Fruit fly (Drosophila melanogaster): ENCODE data around the gene Polr1H.

Gene Polr1H

DNA sequence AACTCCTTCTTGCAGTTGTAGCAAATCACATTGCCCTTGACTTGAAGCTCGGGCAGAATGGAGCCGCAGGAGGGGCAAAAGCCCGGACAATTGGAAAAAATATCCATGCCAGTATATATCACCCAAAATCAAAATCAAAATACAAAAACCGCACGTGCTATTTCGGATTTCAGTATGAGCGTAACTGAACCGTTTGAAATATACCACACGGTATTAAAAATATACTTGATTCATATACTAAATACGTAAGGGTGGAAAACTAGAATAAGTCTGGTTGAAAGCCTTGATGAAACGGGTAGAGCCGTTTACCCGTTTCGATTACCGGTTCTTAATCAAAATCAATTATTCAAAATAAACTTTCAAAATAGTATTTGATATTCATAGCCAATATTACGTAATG is at the start of gene Polr1H:
Gene Polr1H, minus strand, starts transcription at position 188 of the 400 bp plus-strand sequence.
- TF ChIP-seq CG8478 (optimal IDR thresholded peaks at IDR 0.05) = no peak
- no peak for TF ChIP-seq Dll (optimal IDR thresholded peaks at IDR 0.05)
- no peak for TF ChIP-seq psq (optimal IDR thresholded peaks at IDR 0.05)
- no peak for TF ChIP-seq usp (GFP tag; optimal IDR thresholded peaks at IDR 0.05)

DNA sequence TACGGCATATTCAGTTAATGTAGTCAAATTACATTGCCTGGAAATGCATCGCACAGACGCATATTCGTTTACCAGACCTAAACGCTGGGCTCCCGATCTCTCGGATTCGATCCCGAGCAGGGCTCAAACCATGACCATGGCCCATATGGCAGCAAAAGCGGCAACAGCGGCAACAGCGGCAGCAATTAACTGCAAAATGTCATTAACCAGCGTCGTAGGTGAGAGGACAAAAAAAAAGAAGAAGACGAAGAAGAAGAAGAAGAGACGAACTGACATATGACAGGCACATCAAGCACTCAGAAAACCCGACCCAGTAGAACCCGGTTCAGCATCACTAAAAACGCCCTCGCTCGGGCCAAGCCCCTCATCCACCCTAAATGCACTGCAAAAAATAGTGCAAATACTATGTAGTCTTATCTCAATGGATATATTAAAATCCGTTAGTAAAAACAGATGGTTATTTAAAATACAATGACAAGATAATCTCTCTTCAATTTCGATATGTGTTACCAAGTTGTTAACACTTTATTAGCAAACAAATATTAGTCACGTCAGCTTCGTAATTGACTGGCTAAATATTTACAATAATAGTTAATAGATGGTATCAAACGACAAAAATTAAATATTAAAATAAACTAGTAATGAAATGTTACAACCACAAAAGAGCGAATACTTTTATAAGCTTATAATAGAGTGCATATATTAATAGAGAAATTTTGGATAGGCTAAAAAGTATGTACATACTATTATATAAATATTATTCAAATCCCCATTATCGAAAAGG is 48.3 kb upstream of the Polr1H start:
- no peak for TF ChIP-seq psq (optimal IDR thresholded peaks at IDR 0.05)
- TF ChIP-seq EcR (GFP tag; optimal IDR thresholded peaks at IDR 0.05) = no peak
- no peak for TF ChIP-seq CG8478 (optimal IDR thresholded peaks at IDR 0.05)
- no peak for TF ChIP-seq Dll (optimal IDR thresholded peaks at IDR 0.05)
- TF ChIP-seq pan (optimal IDR thresholded peaks at IDR 0.05) = no peak
- TF ChIP-seq usp (GFP tag; optimal IDR thresholded peaks at IDR 0.05) = no peak

DNA sequence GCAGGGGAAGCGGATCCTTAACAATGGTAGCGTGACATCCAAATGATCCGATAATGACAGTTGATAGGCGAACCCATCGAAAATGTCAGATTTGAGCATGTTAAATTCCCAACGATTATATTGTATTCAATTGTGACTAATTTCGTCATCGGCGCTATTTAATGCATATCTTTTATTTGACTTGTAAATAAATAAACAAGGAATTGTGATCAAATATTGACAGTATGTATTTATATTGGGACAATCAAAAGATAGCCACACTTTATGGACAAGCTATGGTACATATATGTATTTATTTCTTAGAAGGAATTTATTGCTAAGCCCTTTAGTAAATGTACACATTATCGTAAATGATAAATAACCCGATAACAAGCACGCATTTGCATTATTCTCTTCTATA is 47.5 kb upstream of the Polr1H start:
- TF ChIP-seq pan (optimal IDR thresholded peaks at IDR 0.05) = no peak

DNA sequence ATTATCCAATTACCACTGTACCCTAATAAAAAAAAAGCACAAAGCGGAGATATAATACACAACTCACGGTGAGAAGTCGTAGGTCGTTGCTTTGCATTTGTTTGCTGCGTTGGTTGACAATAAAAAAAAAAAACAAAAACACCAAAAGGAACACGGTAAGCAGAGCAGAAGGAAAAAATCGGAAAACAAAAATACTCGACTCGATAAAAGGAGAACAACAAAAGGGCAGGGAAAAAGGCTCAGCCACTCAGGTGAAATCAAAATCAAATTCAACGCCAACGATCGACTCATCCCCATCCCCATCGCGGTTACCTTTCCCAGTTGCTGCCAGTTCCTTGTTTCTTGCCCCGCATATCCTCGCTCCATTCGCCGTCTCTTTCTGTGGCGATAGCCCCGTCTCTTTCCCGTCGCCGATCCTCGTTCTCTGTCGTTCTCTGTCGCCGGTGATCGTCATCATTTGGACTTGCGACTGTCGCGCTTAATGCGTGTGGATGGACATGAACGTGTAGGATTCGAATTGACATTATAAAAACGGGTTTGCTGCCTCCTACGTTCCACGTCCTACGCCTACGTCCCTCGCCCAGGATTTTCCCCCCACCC is 46.9 kb upstream of the Polr1H start:
- TF ChIP-seq psq (optimal IDR thresholded peaks at IDR 0.05) = no peak
- no peak for TF ChIP-seq CG8478 (optimal IDR thresholded peaks at IDR 0.05)
- no peak for TF ChIP-seq usp (GFP tag; optimal IDR thresholded peaks at IDR 0.05)
- TF ChIP-seq EcR (GFP tag; optimal IDR thresholded peaks at IDR 0.05) = no peak
- TF ChIP-seq pan (optimal IDR thresholded peaks at IDR 0.05) = no peak
- no peak for TF ChIP-seq Dll (optimal IDR thresholded peaks at IDR 0.05)

DNA sequence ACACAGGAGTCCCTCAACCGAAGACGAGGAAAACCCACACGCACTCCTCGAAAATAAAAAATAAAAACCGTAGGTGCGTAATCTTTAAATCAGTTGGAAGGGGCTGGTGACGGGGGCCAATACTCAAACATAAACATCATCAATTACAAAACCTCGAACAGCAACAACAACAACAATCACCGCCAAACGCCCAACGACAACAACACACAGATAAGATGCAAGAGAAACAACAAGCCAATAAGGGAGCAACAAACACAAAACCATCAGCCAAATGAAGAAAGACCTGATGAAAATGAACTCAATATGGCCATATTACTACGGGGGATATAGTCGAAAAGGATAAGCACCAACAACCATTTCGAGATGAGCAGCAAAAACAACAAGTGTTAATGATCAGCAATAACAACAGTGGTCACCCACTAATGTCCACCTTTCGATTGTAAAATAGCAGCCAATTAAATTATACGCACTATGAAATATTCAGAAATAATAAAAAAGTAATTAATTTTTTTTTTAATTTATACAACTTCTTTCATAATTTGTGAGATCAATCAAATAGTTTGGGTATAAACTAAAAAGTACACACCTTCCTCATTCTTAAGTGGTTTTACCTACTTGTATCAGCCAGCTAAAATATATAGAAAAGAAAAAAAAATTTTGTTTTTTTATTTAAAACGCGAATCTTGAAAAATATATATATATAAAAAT is 46.2 kb upstream of the Polr1H start:
- TF ChIP-seq Dll (optimal IDR thresholded peaks at IDR 0.05) (no peak), EcR (GFP tag; optimal IDR thresholded peaks at IDR 0.05) (no peak), pan (optimal IDR thresholded peaks at IDR 0.05) (no peak), usp (GFP tag; optimal IDR thresholded peaks at IDR 0.05) (no peak), psq (optimal IDR thresholded peaks at IDR 0.05) (no peak), CG8478 (optimal IDR thresholded peaks at IDR 0.05) (no peak)

DNA sequence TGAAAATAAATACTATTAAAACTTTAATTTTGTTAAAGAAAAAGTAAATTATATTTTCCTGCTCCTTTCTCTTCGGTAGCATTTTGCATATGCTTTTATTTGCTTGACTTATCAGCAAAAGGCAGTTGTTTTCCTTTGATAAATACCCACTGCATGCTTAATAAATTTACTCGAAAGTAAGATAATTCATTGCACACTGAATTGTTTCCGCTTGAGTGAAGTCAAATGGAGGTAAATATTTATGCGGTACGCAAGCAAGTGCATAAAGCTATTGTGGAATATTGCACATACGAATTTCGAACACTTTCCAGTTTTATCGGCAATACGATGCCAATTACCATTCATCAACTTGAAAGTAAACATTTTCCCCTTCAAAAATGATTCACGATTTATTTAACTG is 45.4 kb upstream of the Polr1H start:
- TF ChIP-seq psq (optimal IDR thresholded peaks at IDR 0.05) = no peak
- no peak for TF ChIP-seq CG8478 (optimal IDR thresholded peaks at IDR 0.05)
- no peak for TF ChIP-seq EcR (GFP tag; optimal IDR thresholded peaks at IDR 0.05)
- TF ChIP-seq usp (GFP tag; optimal IDR thresholded peaks at IDR 0.05) = no peak
- no peak for TF ChIP-seq pan (optimal IDR thresholded peaks at IDR 0.05)
- no peak for TF ChIP-seq Dll (optimal IDR thresholded peaks at IDR 0.05)

DNA sequence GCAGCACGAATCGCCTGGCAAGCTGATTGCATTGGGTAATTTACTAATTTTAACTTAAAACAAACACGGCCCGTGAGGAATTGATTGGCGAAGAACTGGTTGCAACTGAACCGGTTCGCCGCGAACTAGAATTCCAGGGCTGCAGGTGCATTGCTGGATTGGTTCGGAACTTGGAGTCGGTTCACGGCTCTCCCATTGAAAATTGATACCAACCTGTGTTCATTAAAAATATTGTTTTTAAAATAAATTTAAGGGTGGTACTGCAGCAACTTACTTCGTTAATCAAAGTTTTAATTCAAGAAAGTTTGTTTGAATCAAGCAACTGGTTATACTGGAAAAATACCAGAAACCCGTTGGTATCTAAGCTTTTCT is 44.9 kb upstream of the Polr1H start, which contains the start of gene CASK:
Gene CASK, minus strand, starts transcription at position 113 of the 372 bp plus-strand sequence.
- TF ChIP-seq EcR (GFP tag; optimal IDR thresholded peaks at IDR 0.05) (no peak), usp (GFP tag; optimal IDR thresholded peaks at IDR 0.05) (no peak), CG8478 (optimal IDR thresholded peaks at IDR 0.05) (no peak), Dll (optimal IDR thresholded peaks at IDR 0.05) (no peak), pan (optimal IDR thresholded peaks at IDR 0.05) (no peak), psq (optimal IDR thresholded peaks at IDR 0.05) (no peak)

DNA sequence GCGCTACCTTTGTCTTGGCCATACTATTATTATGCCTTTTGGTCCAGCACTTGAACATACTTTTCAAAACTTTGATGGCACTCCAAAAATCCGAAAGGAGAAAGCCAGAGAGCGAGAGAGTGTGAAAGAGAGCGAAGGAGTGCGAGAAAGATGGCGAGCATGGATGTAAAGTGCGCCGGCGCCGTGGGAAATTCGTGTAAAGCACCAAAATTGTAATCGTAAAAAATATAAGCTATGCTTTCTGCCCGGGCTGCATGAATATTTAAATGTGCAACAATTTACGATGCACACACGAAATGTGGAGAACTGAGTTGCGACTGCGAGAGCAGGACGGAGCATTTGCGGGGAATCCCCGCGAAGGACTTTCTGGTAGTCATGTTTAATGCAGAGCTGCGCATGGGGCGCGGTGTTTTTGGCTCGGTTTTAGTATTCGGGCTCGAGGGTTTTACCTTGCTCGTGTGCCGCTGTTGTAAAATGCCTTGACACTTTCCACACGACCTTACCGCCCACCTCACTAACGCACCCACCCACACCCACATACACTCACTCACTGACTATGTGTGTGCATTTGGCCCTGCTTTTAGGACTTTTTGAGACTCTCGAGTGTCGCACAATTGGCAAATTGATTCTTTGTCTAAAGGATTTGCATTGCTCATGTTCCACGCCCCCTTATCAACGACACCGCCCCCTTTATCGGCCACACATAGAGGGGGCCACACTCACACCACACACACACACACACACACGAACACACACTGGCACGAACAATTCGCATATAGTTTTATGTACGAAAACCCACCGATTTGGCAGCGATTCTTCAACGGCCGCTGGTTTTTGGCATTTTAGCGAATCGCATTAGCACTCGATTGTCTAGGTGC is 44.3 kb upstream of the Polr1H start:
- TF ChIP-seq pan (optimal IDR thresholded peaks at IDR 0.05) (no peak), EcR (GFP tag; optimal IDR thresholded peaks at IDR 0.05) (no peak), usp (GFP tag; optimal IDR thresholded peaks at IDR 0.05) (no peak), Dll (optimal IDR thresholded peaks at IDR 0.05) (no peak), psq (optimal IDR thresholded peaks at IDR 0.05) (no peak), CG8478 (optimal IDR thresholded peaks at IDR 0.05) (no peak)

DNA sequence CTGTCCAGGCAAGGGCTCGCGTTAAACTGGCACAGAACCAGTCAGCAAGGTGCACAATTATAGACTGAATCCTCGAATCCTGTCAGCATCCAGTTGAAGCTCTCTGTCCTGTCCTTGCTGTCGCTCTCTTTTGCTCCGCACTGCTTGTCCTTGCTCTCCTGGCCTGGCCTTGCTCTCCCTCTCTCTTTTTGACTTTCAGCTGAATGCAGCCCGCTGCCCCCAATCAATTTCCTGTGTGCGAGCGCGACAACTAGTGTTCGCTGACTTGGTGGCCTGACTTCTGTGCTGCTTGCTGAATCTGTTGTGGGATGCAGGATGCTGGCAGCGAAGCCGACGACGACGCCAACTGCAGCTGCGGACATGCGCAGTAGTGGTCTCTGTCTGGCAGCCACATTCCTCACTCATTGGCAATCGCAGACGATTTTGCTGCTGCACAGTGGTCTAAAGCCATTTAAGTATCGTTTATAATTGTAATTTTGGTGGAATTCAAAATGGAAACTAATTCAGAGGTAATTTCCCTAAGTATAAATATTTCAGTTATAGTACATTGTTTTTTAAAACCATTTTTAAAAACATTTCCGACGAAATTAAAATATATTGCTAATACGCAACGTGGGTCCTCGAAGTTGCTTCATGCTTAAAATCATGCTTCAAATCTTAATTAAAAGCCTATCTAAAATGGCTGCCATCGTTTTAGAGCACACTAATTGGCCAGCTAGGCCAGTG is 31.1 kb upstream of the Polr1H start:
- TF ChIP-seq CG8478 (optimal IDR thresholded peaks at IDR 0.05) (no peak), EcR (GFP tag; optimal IDR thresholded peaks at IDR 0.05) (no peak), Dll (optimal IDR thresholded peaks at IDR 0.05) (no peak), psq (optimal IDR thresholded peaks at IDR 0.05) (no peak), usp (GFP tag; optimal IDR thresholded peaks at IDR 0.05) (no peak), pan (optimal IDR thresholded peaks at IDR 0.05) (no peak)

DNA sequence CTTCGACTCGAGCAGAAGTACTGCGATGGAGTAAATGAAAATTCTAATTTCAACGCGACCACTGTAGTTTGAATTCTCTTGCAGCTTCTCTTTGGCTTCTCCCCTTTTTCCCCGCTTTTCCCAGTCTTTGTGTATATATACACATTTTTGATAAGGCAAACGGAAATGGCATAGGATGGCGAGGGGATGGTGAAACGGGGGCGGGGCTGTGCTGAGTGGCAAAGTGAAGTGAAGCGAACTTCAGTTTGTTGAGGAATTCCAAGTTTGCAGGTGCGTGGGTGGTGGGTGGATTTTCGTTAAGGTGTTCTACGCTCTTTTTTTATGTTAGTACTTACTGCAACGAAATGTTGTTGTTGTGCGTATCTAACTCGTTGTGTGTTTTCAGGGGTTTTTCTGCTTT is 29.6 kb upstream of the Polr1H start:
- TF ChIP-seq usp (GFP tag; optimal IDR thresholded peaks at IDR 0.05) (no peak), pan (optimal IDR thresholded peaks at IDR 0.05) (no peak), EcR (GFP tag; optimal IDR thresholded peaks at IDR 0.05) (no peak), CG8478 (optimal IDR thresholded peaks at IDR 0.05) (no peak), psq (optimal IDR thresholded peaks at IDR 0.05) (no peak), Dll (optimal IDR thresholded peaks at IDR 0.05) (no peak)

DNA sequence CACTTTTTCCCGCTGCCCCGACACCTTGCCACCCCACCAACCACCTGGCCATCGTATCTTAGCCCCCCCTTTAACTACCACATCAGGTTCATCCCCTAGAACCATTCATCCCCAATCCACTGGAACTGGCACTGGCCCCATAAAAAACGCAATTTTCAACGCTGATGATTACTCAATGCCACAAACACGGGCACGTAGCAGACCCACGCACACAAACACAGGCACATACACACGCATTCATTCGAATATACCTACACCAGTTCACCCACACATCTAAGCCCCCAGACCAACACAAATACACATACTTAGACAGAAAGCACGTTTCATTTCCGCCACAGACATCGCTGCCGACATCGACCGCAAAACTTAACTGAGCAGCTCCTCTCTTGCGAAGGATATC is 16.1 kb upstream of the Polr1H start:
- no peak for TF ChIP-seq usp (GFP tag; optimal IDR thresholded peaks at IDR 0.05)
- no peak for TF ChIP-seq psq (optimal IDR thresholded peaks at IDR 0.05)
- no peak for TF ChIP-seq CG8478 (optimal IDR thresholded peaks at IDR 0.05)
- no peak for TF ChIP-seq Dll (optimal IDR thresholded peaks at IDR 0.05)
- TF ChIP-seq pan (optimal IDR thresholded peaks at IDR 0.05) = no peak
- TF ChIP-seq EcR (GFP tag; optimal IDR thresholded peaks at IDR 0.05) = no peak
